Worm (Caenorhabditis elegans) whole organism, L4 larva: ENCODE measurements around the gene mig-39.

Experiments used
- F10B5.3 ChIP-seq: sonication (generic microtip); optimal IDR thresholded peaks from 2 replicates; lab custom pipeline; 2016; ENCODE audit warnings: mild to moderate bottlenecking, missing genetic modification characterization, missing compliant biosample characterization
- F44E2.7 ChIP-seq: fragments of 200-800 bp; sonication (Bioruptor generic); IDR thresholded peaks from 2 replicates; pipeline ENCODE4 v2.1.2; 2022; ENCODE audit warnings: missing genetic modification characterization, missing compliant biosample characterization
- R02D3.7 ChIP-seq: fragments of 150-350 bp; sonication (generic microtip); optimal IDR thresholded peaks from 3 replicates; lab custom pipeline; 2014; ENCODE audit warnings: missing biosample characterization, missing genetic modification characterization
- Y105C5A.15 ChIP-seq: fragments of 200-800 bp; sonication (Bioruptor generic); IDR thresholded peaks from 2 replicates; pipeline ENCODE4 v1.3.6; 2022; ENCODE audit warnings: missing genetic modification characterization, missing compliant biosample characterization
- Y5F2A.4 ChIP-seq: fragments of 200-800 bp; sonication (Bioruptor generic); optimal IDR thresholded peaks from 2 replicates; lab custom pipeline; 2018; ENCODE audit warnings: mild to moderate bottlenecking, missing genetic modification characterization, missing compliant biosample characterization
- aha-1 ChIP-seq: fragments of 150-350 bp; peaks from one replicate; lab custom pipeline; 2014; ENCODE audit warnings: missing biosample characterization, missing genetic modification characterization
- ama-1 ChIP-seq: fragments of 150-350 bp; optimal IDR thresholded peaks from 2 replicates; lab custom pipeline; 2014; ENCODE audit warnings: inconsistent platforms, mixed read lengths
- ctbp-1 ChIP-seq: fragments of 200-800 bp; sonication (Bioruptor generic); IDR thresholded peaks from 2 replicates; pipeline ENCODE4 v1.3.6; 2022; ENCODE audit warnings: missing genetic modification reagents, missing genetic modification characterization, missing compliant biosample characterization
- daf-16 ChIP-seq, 3 experiments: sonication (generic microtip); optimal IDR thresholded peaks; 2 replicates each; lab custom pipeline; 2016 to 2017; ENCODE audit warnings: missing genetic modification characterization in 3 of 3, missing genetic modification reagents in 3 of 3, mild to moderate bottlenecking in 2 of 3, missing compliant biosample characterization in 2 of 3, missing biosample characterization in 1 of 3, moderate library complexity in 1 of 3
- daf-19 ChIP-seq: fragments of 200-800 bp; sonication (Bioruptor generic); conservative IDR thresholded peaks from 2 replicates; pipeline ENCODE4 v1.3.6; 2022; ENCODE audit warnings: missing genetic modification characterization, missing compliant biosample characterization
- dmd-6 ChIP-seq: fragments of 200-800 bp; sonication (Bioruptor generic); IDR thresholded peaks from 2 replicates; pipeline ENCODE4 v1.3.6; 2022; ENCODE audit warnings: missing genetic modification reagents, missing genetic modification characterization, missing compliant biosample characterization
- dpl-1 ChIP-seq: fragments of 150-350 bp; optimal IDR thresholded peaks from 2 replicates; lab custom pipeline; 2014; ENCODE audit warnings: missing biosample characterization, missing genetic modification reagents, missing genetic modification characterization
- dve-1 ChIP-seq: sonication (generic microtip); optimal IDR thresholded peaks from 2 replicates; lab custom pipeline; 2017; ENCODE audit warnings: antibody characterized with exemption, mild to moderate bottlenecking, missing genetic modification characterization, missing compliant biosample characterization; ENCODE audit not compliant: insufficient read depth
- egl-27 ChIP-seq: sonication (generic microtip); optimal IDR thresholded peaks from 3 replicates; lab custom pipeline; 2017; ENCODE audit warnings: missing biosample characterization, missing genetic modification reagents, missing genetic modification characterization
- hif-1 ChIP-seq, 2 experiments: sonication (generic microtip); optimal IDR thresholded peaks; 2 replicates each; lab custom pipeline; 2016 to 2017; ENCODE audit warnings: missing compliant biosample characterization in 2 of 2, missing genetic modification characterization in 2 of 2, missing genetic modification reagents in 2 of 2, missing genotype in 2 of 2, mild to moderate bottlenecking in 1 of 2
- hlh-11 ChIP-seq: fragments of 200-800 bp; sonication (Bioruptor generic); optimal IDR thresholded peaks from 2 replicates; lab custom pipeline; 2018; ENCODE audit warnings: mild to moderate bottlenecking, missing genetic modification characterization, missing compliant biosample characterization
- hlh-30 ChIP-seq: sonication (generic microtip); optimal IDR thresholded peaks from 2 replicates; lab custom pipeline; 2017; ENCODE audit warnings: antibody characterized with exemption, mild to moderate bottlenecking, missing genetic modification characterization, missing compliant biosample characterization; ENCODE audit not compliant: insufficient read depth
- hmg-1.1 ChIP-seq: fragments of 200-800 bp; sonication (Bioruptor generic); IDR thresholded peaks from 2 replicates; pipeline ENCODE4 v1.3.6; 2022; ENCODE audit warnings: missing genetic modification reagents, missing genetic modification characterization, missing compliant biosample characterization
- jun-1 ChIP-seq: fragments of 150-350 bp; optimal IDR thresholded peaks from 2 replicates; lab custom pipeline; 2014; ENCODE audit warnings: missing biosample characterization, missing genetic modification reagents, missing genetic modification characterization
- lim-7 ChIP-seq: fragments of 200-800 bp; sonication (Bioruptor generic); IDR thresholded peaks from 2 replicates; pipeline ENCODE4 v1.3.6; 2022; ENCODE audit warnings: missing genetic modification characterization, missing compliant biosample characterization
- lin-1 ChIP-seq: fragments of 200-800 bp; sonication (Bioruptor generic); IDR thresholded peaks from 2 replicates; pipeline ENCODE4 v1.3.6; 2022; ENCODE audit warnings: missing genetic modification reagents, missing genetic modification characterization, missing compliant biosample characterization
- lin-15B ChIP-seq: fragments of 150-350 bp; sonication (generic microtip); optimal IDR thresholded peaks from 3 replicates; lab custom pipeline; 2014; ENCODE audit warnings: missing biosample characterization, missing genetic modification characterization
- lin-38 ChIP-seq: fragments of 200-800 bp; sonication (Bioruptor generic); IDR thresholded peaks from 2 replicates; pipeline ENCODE4 v1.3.6; 2022; ENCODE audit warnings: missing genetic modification reagents, missing genetic modification characterization, missing compliant biosample characterization
- lir-3 ChIP-seq: sonication (generic microtip); optimal IDR thresholded peaks from 2 replicates; lab custom pipeline; 2016; ENCODE audit warnings: mild to moderate bottlenecking, missing genetic modification characterization, missing compliant biosample characterization
- lsy-2 ChIP-seq, 2 experiments: fragments of 150-350 bp in 1 of 2; sonication (generic microtip) in 1 of 2; optimal IDR thresholded peaks; 2 replicates each; lab custom pipeline; 2014 to 2017; ENCODE audit warnings: missing biosample characterization in 2 of 2, missing genetic modification characterization in 2 of 2
- madf-5 ChIP-seq, 2 experiments: fragments of 200-800 bp; sonication (Bioruptor generic); IDR thresholded peaks; 2 replicates each; pipeline ENCODE4 v1.3.6; 2022; ENCODE audit warnings: missing compliant biosample characterization in 2 of 2, missing genetic modification characterization in 2 of 2
- mdl-1 ChIP-seq, 2 experiments: fragments of 150-350 bp in 1 of 2; sonication (generic microtip) in 1 of 2; optimal IDR thresholded peaks; 2 replicates each; lab custom pipeline; 2014 to 2017; ENCODE audit warnings: missing biosample characterization in 2 of 2, missing genetic modification characterization in 2 of 2
- mes-2 ChIP-seq: sonication (generic microtip); optimal IDR thresholded peaks from 2 replicates; lab custom pipeline; 2016; ENCODE audit warnings: missing genotype, mild to moderate bottlenecking, missing genetic modification characterization, missing compliant biosample characterization; ENCODE audit not compliant: poor library complexity, severe bottlenecking
- nhr-10 ChIP-seq: fragments of 150-350 bp; optimal IDR thresholded peaks from 2 replicates; lab custom pipeline; 2014; ENCODE audit warnings: missing biosample characterization, missing genetic modification characterization
- nhr-102 ChIP-seq: sonication (generic microtip); optimal IDR thresholded peaks from 2 replicates; lab custom pipeline; 2016; ENCODE audit warnings: mild to moderate bottlenecking, missing genetic modification characterization, moderate library complexity, missing compliant biosample characterization
- nhr-111 ChIP-seq: fragments of 200-800 bp; sonication (Bioruptor generic); optimal IDR thresholded peaks from 2 replicates; lab custom pipeline; 2018; ENCODE audit warnings: mild to moderate bottlenecking, missing genetic modification characterization, missing compliant biosample characterization
- nhr-237 ChIP-seq: sonication (generic microtip); optimal IDR thresholded peaks from 2 replicates; lab custom pipeline; 2017; ENCODE audit warnings: missing biosample characterization, missing genetic modification characterization
- nhr-48 ChIP-seq: sonication (generic microtip); optimal IDR thresholded peaks from 2 replicates; lab custom pipeline; 2016; ENCODE audit warnings: mild to moderate bottlenecking, missing genetic modification characterization, missing compliant biosample characterization
- nhr-6 ChIP-seq: fragments of 150-350 bp; optimal IDR thresholded peaks from 2 replicates; lab custom pipeline; 2014; ENCODE audit warnings: missing biosample characterization, missing genetic modification characterization
- nhr-76 ChIP-seq: fragments of 150-350 bp; optimal IDR thresholded peaks from 2 replicates; lab custom pipeline; 2014; ENCODE audit warnings: missing biosample characterization, missing genetic modification characterization
- pha-4 ChIP-seq, 2 experiments: fragments of 150-350 bp in 1 of 2; fragments of 200-800 bp in 1 of 2; sonication (Bioruptor generic) in 1 of 2; IDR thresholded peaks in 1 of 2; optimal IDR thresholded peaks in 1 of 2; 2 replicates each; pipeline versions ENCODE4 v1.3.6 to Lab custom; 2014 to 2022; ENCODE audit warnings: missing genetic modification characterization in 2 of 2, missing genetic modification reagents in 2 of 2, missing biosample characterization in 1 of 2, missing compliant biosample characterization in 1 of 2
- pqm-1 ChIP-seq: sonication (generic microtip); optimal IDR thresholded peaks from 2 replicates; lab custom pipeline; 2017; ENCODE audit warnings: missing biosample characterization, missing genetic modification characterization
- set-16 ChIP-seq: fragments of 200-800 bp; sonication (Bioruptor generic); IDR thresholded peaks from 2 replicates; pipeline ENCODE4 v1.3.6; 2022; ENCODE audit warnings: missing genetic modification reagents, missing genetic modification characterization, missing compliant biosample characterization
- skn-1 ChIP-seq: fragments of 150-350 bp; optimal IDR thresholded peaks from 2 replicates; lab custom pipeline; 2014; ENCODE audit warnings: missing biosample characterization, missing genetic modification characterization
- snpc-1.2 ChIP-seq: fragments of 200-800 bp; sonication (Bioruptor generic); IDR thresholded peaks from 2 replicates; pipeline ENCODE4 v1.3.6; 2022; ENCODE audit warnings: missing genetic modification reagents, missing genetic modification characterization, missing compliant biosample characterization
- spr-3 ChIP-seq: fragments of 200-800 bp; sonication (Bioruptor generic); optimal IDR thresholded peaks from 2 replicates; lab custom pipeline; 2018; ENCODE audit warnings: mild to moderate bottlenecking, missing genetic modification characterization, missing compliant biosample characterization
- unc-62 ChIP-seq, 3 experiments: fragments of 150-350 bp in 1 of 3; sonication (generic microtip); optimal IDR thresholded peaks in 2 of 3; peaks in 1 of 3; 1 replicate in 1 of 3; 2 replicates in 2 of 3; lab custom pipeline; 2014 to 2017; ENCODE audit warnings: missing biosample characterization in 3 of 3, missing genetic modification characterization in 3 of 3, missing genetic modification reagents in 3 of 3, missing genotype in 1 of 3
- ztf-11 ChIP-seq: fragments of 150-350 bp; optimal IDR thresholded peaks from 2 replicates; lab custom pipeline; 2014; ENCODE audit warnings: missing biosample characterization, missing genetic modification characterization
- ztf-7 ChIP-seq: fragments of 150-350 bp; optimal IDR thresholded peaks from 2 replicates; lab custom pipeline; 2014; ENCODE audit warnings: missing biosample characterization, missing genetic modification characterization

Gene mig-39

ce11 chrIII:8443557-8444131 is 23.2 kb upstream of the mig-39 start, which contains the start of gene ufbp-1 (continued):
- TF ChIP-seq nhr-6 (tag; lab: Kevin White, UChicago) (peak; percentile 52), spr-3 (GFP tag; lab: Kevin White, UChicago) (peak; percentile 57), nhr-48 (tag; lab: Kevin White, UChicago) (peak; percentile 18), ctbp-1 (peak; percentile 82), R02D3.7 (no peak), hlh-30 (peak; percentile 34), lsy-2 (tag; optimal IDR thresholded peaks at IDR 0.05; lab: Kevin White, UChicago) (peak in 1 of 2 experiments; percentile 93)

ce11 chrIII:8444433-8445090 is 22.3 kb upstream of the mig-39 start:
- peak; percentile 35 for TF ChIP-seq lin-38
- TF ChIP-seq unc-62 (GFP tag; optimal IDR thresholded peaks at IDR 0.05 in 1 of 2; lab: Kevin White, UChicago): peak in 1 of 2 experiments; percentile 82
- no peak for TF ChIP-seq unc-62 (tag; optimal IDR thresholded peaks at IDR 0.05; lab: Kevin White, UChicago)
- TF ChIP-seq jun-1 (tag; lab: Kevin White, UChicago): no peak
- 0 out of 2 replicates have a peak, but pooled peaks have one; percentile 19 for TF ChIP-seq Y105C5A.15 (GFP tag; lab: Robert Waterston, UW)
- peak; percentile 20 for TF ChIP-seq set-16 (GFP tag; lab: Robert Waterston, UW)
- no peak for TF ChIP-seq Y5F2A.4
- no peak for TF ChIP-seq nhr-76 (tag; lab: Kevin White, UChicago)
- TF ChIP-seq daf-16 (GFP tag; optimal IDR thresholded peaks at IDR 0.05; lab: Kevin White, UChicago): no peak
- peak; percentile 18 for TF ChIP-seq daf-16 (tag; optimal IDR thresholded peaks at IDR 0.05; lab: Kevin White, UChicago)
- TF ChIP-seq hmg-1.1: no peak

- no peak for TF ChIP-seq F10B5.3 (tag; lab: Kevin White, UChicago)
- TF ChIP-seq lim-7 (GFP tag; lab: Robert Waterston, UW): peak; percentile 63
- TF ChIP-seq ztf-7: no peak
- no peak for TF ChIP-seq dpl-1
- no peak for TF ChIP-seq nhr-102 (tag; lab: Kevin White, UChicago)
- TF ChIP-seq ama-1: no peak
- no peak for TF ChIP-seq lin-15B (tag; lab: Kevin White, UChicago)
- 0 out of 2 replicates have a peak, but pooled peaks have one; percentile 21 for TF ChIP-seq snpc-1.2 (GFP tag; lab: Robert Waterston, UW)
- TF ChIP-seq madf-5 (GFP tag; IDR thresholded peaks at IDR 0.05; lab: Robert Waterston, UW): no peak
- TF ChIP-seq dve-1 (tag; lab: Kevin White, UChicago): no peak
- TF ChIP-seq pha-4 (GFP tag; IDR thresholded peaks at IDR 0.05; lab: Robert Waterston, UW): peak; percentile 34; the same call in 1 of the 2 replicates
- no peak for TF ChIP-seq pha-4 (tag; optimal IDR thresholded peaks at IDR 0.05; lab: Kevin White, UChicago)
- no peak for TF ChIP-seq egl-27
- TF ChIP-seq hif-1 (tag; optimal IDR thresholded peaks at IDR 0.05; lab: Kevin White, UChicago): no peak
- no peak for TF ChIP-seq lin-38
- no peak for TF ChIP-seq nhr-111
- no peak for TF ChIP-seq aha-1 (tag; lab: Kevin White, UChicago)
- no peak for TF ChIP-seq nhr-76 (tag; lab: Kevin White, UChicago)
- no peak for TF ChIP-seq lir-3 (tag; lab: Kevin White, UChicago)
- no peak for TF ChIP-seq mdl-1 (tag; optimal IDR thresholded peaks at IDR 0.05; lab: Kevin White, UChicago)
- no peak for TF ChIP-seq pqm-1
- no peak for TF ChIP-seq Y5F2A.4
- TF ChIP-seq nhr-48 (tag; lab: Kevin White, UChicago): no peak
- no peak for TF ChIP-seq hlh-11
- no peak for TF ChIP-seq skn-1 (tag; lab: Kevin White, UChicago)
- TF ChIP-seq lin-1: 0 out of 2 replicates have a peak, but pooled peaks have one; percentile 29
- no peak for TF ChIP-seq nhr-10 (tag; lab: Kevin White, UChicago)
- no peak for TF ChIP-seq nhr-237 (tag; lab: Kevin White, UChicago)
- no peak for TF ChIP-seq mes-2 (tag; lab: Kevin White, UChicago)
- TF ChIP-seq R02D3.7: no peak
- TF ChIP-seq daf-19 (GFP tag; lab: Robert Waterston, UW): no peak
- TF ChIP-seq dmd-6 (GFP tag; lab: Robert Waterston, UW): peak; percentile 6; the same call in 1 of the 2 replicates
- no peak for TF ChIP-seq hlh-30
- no peak for TF ChIP-seq ztf-11
- TF ChIP-seq F44E2.7 (GFP tag; lab: Robert Waterston, UW): no peak
- TF ChIP-seq ctbp-1: no peak
Observed at ce11 chrIII:8446061-8446460, 20.8 kb upstream of the mig-39 start.
